Worm (Caenorhabditis elegans): ENCODE measurements around the gene Y39B6A.10.
"Not testable (repeated sequence)": the region's sequence is repeated elsewhere in the genome, so short reads cannot be mapped to it uniquely, and the experiment has no call there.

Y39B6A.10 gene

DNA sequence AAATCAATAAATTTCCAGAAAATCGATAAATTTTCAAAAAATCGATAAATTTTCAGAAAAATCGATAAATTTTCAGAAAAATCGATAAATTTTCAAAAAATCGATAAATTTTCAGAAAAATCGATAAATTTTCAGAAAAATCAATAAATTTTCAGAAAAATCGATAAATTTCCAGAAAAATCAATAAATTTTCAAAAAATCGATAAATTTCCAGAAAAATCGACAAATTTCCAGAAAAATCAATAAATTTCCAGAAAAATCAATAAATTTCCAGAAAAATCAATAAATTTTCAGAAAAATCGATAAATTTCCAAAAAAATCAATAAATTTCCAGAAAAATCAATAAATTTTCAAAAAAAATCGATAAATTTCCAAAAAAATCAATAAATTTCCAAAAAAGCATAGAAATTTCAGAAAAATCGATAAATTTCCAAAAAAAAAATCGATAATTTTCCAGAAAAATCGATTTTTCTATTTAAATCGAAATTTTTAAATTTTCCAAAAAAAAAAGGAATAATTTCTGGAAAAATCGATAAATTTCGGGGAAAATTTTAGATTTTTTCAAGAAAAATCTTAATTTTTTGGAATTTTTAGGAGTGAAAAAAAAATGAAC is 31.7 kb downstream of the Y39B6A.10 start, which contains the start of gene zhp-4:
Gene zhp-4, minus strand, starts transcription at position 198 of the 613 bp plus-strand sequence.
- not testable (repeated sequence) for TF ChIP-seq mab-5, nhr-28, mls-2 (tag; optimal IDR thresholded peaks at IDR 0.05)

DNA sequence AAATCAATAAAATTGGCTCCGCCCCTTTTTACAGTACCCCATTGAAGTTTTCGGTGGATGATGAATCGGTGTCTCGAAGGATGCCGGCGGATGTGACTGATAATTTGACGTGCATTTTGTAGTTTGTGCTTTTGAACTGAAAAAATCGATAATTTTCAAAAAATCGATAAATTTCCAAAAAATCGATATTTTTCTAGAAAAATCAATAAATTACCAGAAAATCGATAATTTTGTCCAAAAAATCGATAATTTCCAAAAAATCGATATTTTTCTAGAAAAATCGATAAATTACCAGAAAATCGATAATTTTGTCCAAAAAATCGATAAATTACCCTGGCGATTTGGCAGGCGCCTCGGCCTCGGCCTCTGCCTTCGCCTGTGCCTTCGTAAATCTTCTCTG is 33.9 kb downstream of the Y39B6A.10 start:
- TF ChIP-seq ceh-43 (GFP tag; optimal IDR thresholded peaks at IDR 0.05) = no peak
- no peak for TF ChIP-seq elt-1 (tag; optimal IDR thresholded peaks at IDR 0.05; ENCODE audit: borderline replicate concordance, insufficient read depth)
- no peak for TF ChIP-seq nhr-28 (tag; optimal IDR thresholded peaks at IDR 0.05)
- no peak for TF ChIP-seq sptf-1 (tag; optimal IDR thresholded peaks at IDR 0.05)
- no peak for TF ChIP-seq flh-1 (GFP tag; optimal IDR thresholded peaks at IDR 0.05)
- TF ChIP-seq ceh-39 (tag; optimal IDR thresholded peaks at IDR 0.05) = no peak
- no peak for TF ChIP-seq tbx-8 (GFP tag; optimal IDR thresholded peaks at IDR 0.05)
- no peak for TF ChIP-seq mep-1 (tag; optimal IDR thresholded peaks at IDR 0.05)
- TF ChIP-seq zip-8 (tag; optimal IDR thresholded peaks at IDR 0.05) = no peak
- TF ChIP-seq pha-4 (tag; optimal IDR thresholded peaks at IDR 0.05) = no peak
- TF ChIP-seq unc-120 (tag; optimal IDR thresholded peaks at IDR 0.05; ENCODE audit: poor library complexity, severe bottlenecking) = no peak
- no peak for TF ChIP-seq lin-32 (GFP tag; optimal IDR thresholded peaks at IDR 0.05)
- TF ChIP-seq ztf-11 (tag; optimal IDR thresholded peaks at IDR 0.05) = no peak
- no peak for TF ChIP-seq M03D4.4 (tag; optimal IDR thresholded peaks at IDR 0.05)
- no peak for TF ChIP-seq ces-1 (GFP tag; optimal IDR thresholded peaks at IDR 0.05)
- no peak for TF ChIP-seq drap-1 (GFP tag; optimal IDR thresholded peaks at IDR 0.05)
- no peak for TF ChIP-seq mls-2 (tag; optimal IDR thresholded peaks at IDR 0.05)
- TF ChIP-seq nhr-12 (tag; optimal IDR thresholded peaks at IDR 0.05) = no peak

ce11 chrV:19090885-19091284 is 42.5 kb downstream of the Y39B6A.10 start:
- TF ChIP-seq snpc-4 (tag; optimal IDR thresholded peaks at IDR 0.05) = no peak
- TF ChIP-seq sptf-1 (tag; optimal IDR thresholded peaks at IDR 0.05) = peak; percentile 5

DNA sequence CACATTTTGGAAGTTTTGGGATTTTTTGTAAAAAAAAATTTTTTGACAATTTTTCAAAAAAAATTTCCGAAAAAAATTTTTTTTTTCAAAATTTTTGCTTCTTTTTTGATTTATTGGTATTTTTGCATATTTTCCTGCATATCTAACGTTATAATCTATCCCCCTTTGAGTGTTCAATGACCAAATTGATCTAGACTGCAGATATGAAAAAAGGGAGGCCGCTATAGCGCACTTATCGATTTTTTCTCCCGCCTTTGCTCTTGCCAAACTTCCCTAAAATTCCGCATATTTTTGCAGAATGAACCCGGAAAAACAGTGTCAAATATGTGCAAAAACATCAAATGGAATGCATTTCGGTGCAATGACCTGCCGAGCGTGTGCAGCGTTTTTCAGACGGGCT is 46.0 kb downstream of the Y39B6A.10 start, which contains the start of gene nhr-145:
Gene nhr-145, plus strand, starts transcription at position 298 of the 400 bp plus-strand sequence.
- TF ChIP-seq elt-1 (tag; optimal IDR thresholded peaks at IDR 0.05; ENCODE audit: borderline replicate concordance, insufficient read depth) = peak; percentile 50
- TF ChIP-seq bed-3 (GFP tag; optimal IDR thresholded peaks at IDR 0.05) = no peak

DNA sequence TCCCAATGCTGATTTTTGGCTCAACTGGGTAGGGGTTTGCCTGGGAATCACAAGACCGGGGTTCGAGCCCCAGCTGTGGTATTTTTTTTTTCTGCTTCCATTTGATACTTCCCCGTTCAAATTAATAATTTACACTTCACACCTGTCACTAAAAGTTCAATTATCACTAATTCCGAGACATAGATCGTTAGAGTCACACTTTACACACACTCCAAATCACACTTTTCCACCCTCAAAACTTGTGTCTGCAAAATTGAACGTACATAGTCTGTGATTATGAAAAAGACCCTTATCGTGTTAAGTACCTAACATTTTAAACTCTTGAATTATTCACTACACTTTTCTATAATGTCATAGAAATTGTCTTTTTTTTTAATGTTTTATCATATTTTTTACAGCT is 49.6 kb downstream of the Y39B6A.10 start:
- TF ChIP-seq unc-39 (tag; optimal IDR thresholded peaks at IDR 0.05) (no peak), pha-4 (tag; optimal IDR thresholded peaks at IDR 0.05) (no peak), elt-3 (tag; optimal IDR thresholded peaks at IDR 0.05) (no peak), M03D4.4 (tag; optimal IDR thresholded peaks at IDR 0.05) (no peak), drap-1 (GFP tag; optimal IDR thresholded peaks at IDR 0.05) (no peak), ceh-43 (GFP tag; optimal IDR thresholded peaks at IDR 0.05) (no peak), nhr-76 (tag; optimal IDR thresholded peaks at IDR 0.05) (no peak), flh-1 (GFP tag; optimal IDR thresholded peaks at IDR 0.05) (no peak)

DNA sequence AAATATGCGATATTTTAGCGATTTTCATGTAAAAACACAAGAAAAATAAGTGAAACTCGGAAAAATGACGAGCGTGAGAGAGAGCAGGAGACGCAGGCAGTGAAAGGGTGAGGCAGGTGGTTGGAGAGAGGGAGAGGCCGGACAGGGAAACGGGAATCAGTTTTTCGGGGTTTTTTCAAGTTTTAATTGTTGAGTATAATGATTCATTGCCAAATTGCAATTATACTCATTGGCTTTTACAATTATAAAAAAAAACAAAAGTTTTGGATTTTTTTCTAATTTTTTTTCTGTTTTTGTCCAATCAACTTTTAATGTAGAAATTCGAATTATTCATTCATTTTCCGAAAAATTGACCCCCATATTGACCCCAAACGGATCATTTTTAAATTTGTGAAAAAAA is 50.9 kb downstream of the Y39B6A.10 start, which contains the start of gene nhr-95:
Gene nhr-95, minus strand, starts transcription at position 101 of the 400 bp plus-strand sequence.
- TF ChIP-seq lin-32 (GFP tag; optimal IDR thresholded peaks at IDR 0.05) (no peak), drap-1 (GFP tag; optimal IDR thresholded peaks at IDR 0.05) (peak; percentile 31)

Data from whole organism, mixed stage, embryonic.